Fruit fly (Drosophila melanogaster) whole organism, embryonic: ENCODE measurements around the gene CG15530.
A peak's percentile ranks its signal among the peaks of the same experiment; 100 is the strongest.

ENCODE experiments used
- Adf1 ChIP-seq: fragments of 200-800 bp; sonication (Bioruptor generic); IDR thresholded peaks from 2 replicates; pipeline ENCODE4 v1.3.6; 2022; ENCODE audit warnings: missing biosample characterization, missing genetic modification characterization
- C15 ChIP-seq: fragments of 200-800 bp; sonication (Bioruptor generic); IDR thresholded peaks from 3 replicates; pipeline ENCODE4 v1.3.6; 2022; ENCODE audit warnings: missing biosample characterization, missing genetic modification characterization
- CG10543 ChIP-seq: fragments of 200-800 bp; sonication (Bioruptor generic); optimal IDR thresholded peaks from 3 replicates; lab custom pipeline; 2017; ENCODE audit warnings: missing biosample characterization, mild to moderate bottlenecking, missing genetic modification characterization, moderate library complexity
- CG10959 ChIP-seq: fragments of 200-800 bp; sonication (Bioruptor generic); IDR thresholded peaks from 2 replicates; pipeline ENCODE4 v1.3.6; 2022; ENCODE audit warnings: missing biosample characterization, missing genetic modification characterization
- CG11504 ChIP-seq: fragments of 200-800 bp; sonication (Bioruptor generic); optimal IDR thresholded peaks from 3 replicates; lab custom pipeline; 2019; ENCODE audit warnings: missing biosample characterization, mild to moderate bottlenecking, missing genetic modification characterization, moderate library complexity
- CG11695 ChIP-seq: fragments of 200-800 bp; sonication (Bioruptor generic); IDR thresholded peaks from 3 replicates; pipeline ENCODE4 v1.3.6; 2022; ENCODE audit warnings: missing biosample characterization, missing genetic modification characterization
- CG12299 ChIP-seq: fragments of 200-800 bp; sonication (Bioruptor generic); optimal IDR thresholded peaks from 2 replicates; lab custom pipeline; 2018; ENCODE audit warnings: missing biosample characterization, mild to moderate bottlenecking, missing genetic modification characterization
- CG13123 ChIP-seq: fragments of 200-800 bp; sonication (Bioruptor generic); optimal IDR thresholded peaks from 2 replicates; lab custom pipeline; 2016; ENCODE audit warnings: missing biosample characterization, missing genetic modification characterization
- CG14860 ChIP-seq: fragments of 200-800 bp; sonication (Bioruptor generic); IDR thresholded peaks from 3 replicates; pipeline ENCODE4 v1.3.6; 2022; ENCODE audit warnings: missing biosample characterization, missing genetic modification characterization; ENCODE audit not compliant: partially characterized antibody
- CG1529 ChIP-seq: fragments of 200-800 bp; sonication (Bioruptor generic); optimal IDR thresholded peaks from 3 replicates; lab custom pipeline; 2018; ENCODE audit warnings: missing biosample characterization, missing genetic modification characterization
- CG15696 ChIP-seq: fragments of 200-800 bp; sonication (Bioruptor generic); optimal IDR thresholded peaks from 2 replicates; lab custom pipeline; 2019; ENCODE audit warnings: missing biosample characterization, mild to moderate bottlenecking, missing genetic modification characterization, moderate library complexity
- CG16813 ChIP-seq: fragments of 200-800 bp; sonication (Bioruptor generic); IDR thresholded peaks from 3 replicates; pipeline ENCODE4 v1.3.6; 2022; ENCODE audit warnings: missing biosample characterization, missing genetic modification characterization; ENCODE audit not compliant: partially characterized antibody
- CG17568 ChIP-seq: fragments of 200-800 bp; sonication (Bioruptor generic); optimal IDR thresholded peaks from 2 replicates; lab custom pipeline; 2018; ENCODE audit warnings: missing biosample characterization, mild to moderate bottlenecking, missing genetic modification characterization, moderate library complexity
- CG17612 ChIP-seq: fragments of 200-800 bp; sonication (Bioruptor generic); IDR thresholded peaks from 2 replicates; pipeline ENCODE4 v1.3.6; 2022; ENCODE audit warnings: missing biosample characterization, missing genetic modification characterization
- CG17802 ChIP-seq: fragments of 200-800 bp; sonication (Bioruptor generic); optimal IDR thresholded peaks from 2 replicates; lab custom pipeline; 2018; ENCODE audit warnings: missing biosample characterization, mild to moderate bottlenecking, missing genetic modification characterization, moderate library complexity
- CG1792 ChIP-seq: fragments of 200-800 bp; sonication (Bioruptor generic); optimal IDR thresholded peaks from 2 replicates; lab custom pipeline; 2016; ENCODE audit warnings: missing biosample characterization, missing genetic modification characterization
- CG34376 ChIP-seq: fragments of 200-800 bp; sonication (Bioruptor generic); optimal IDR thresholded peaks from 2 replicates; lab custom pipeline; 2018; ENCODE audit warnings: missing biosample characterization, mild to moderate bottlenecking, missing genetic modification characterization
- CG34422 ChIP-seq: fragments of 200-800 bp; sonication (Bioruptor generic); IDR thresholded peaks from 3 replicates; pipeline ENCODE4 v1.3.6; 2022; ENCODE audit warnings: missing biosample characterization, missing genetic modification characterization
- CG5245 ChIP-seq: fragments of 200-800 bp; sonication (Bioruptor generic); optimal IDR thresholded peaks from 3 replicates; lab custom pipeline; 2016; ENCODE audit warnings: missing biosample characterization, missing genetic modification characterization
- CG7839 ChIP-seq: fragments of 200-800 bp; sonication (Bioruptor generic); optimal IDR thresholded peaks from 3 replicates; lab custom pipeline; 2018; ENCODE audit warnings: missing biosample characterization, mild to moderate bottlenecking, missing genetic modification characterization, moderate library complexity
- CG8359 ChIP-seq: fragments of 200-800 bp; sonication (Bioruptor generic); optimal IDR thresholded peaks from 2 replicates; lab custom pipeline; 2017; ENCODE audit warnings: missing biosample characterization, mild to moderate bottlenecking, missing genetic modification characterization, borderline replicate concordance
- CG8765 ChIP-seq: fragments of 200-800 bp; sonication (Bioruptor generic); IDR thresholded peaks from 2 replicates; pipeline ENCODE4 v1.3.6; 2022; ENCODE audit warnings: missing biosample characterization, missing genetic modification characterization
- CG9727 ChIP-seq: fragments of 200-800 bp; sonication (Bioruptor generic); optimal IDR thresholded peaks from 3 replicates; lab custom pipeline; 2017; ENCODE audit warnings: missing biosample characterization, mild to moderate bottlenecking, missing genetic modification characterization
- Dad ChIP-seq: fragments of 200-800 bp; sonication (Bioruptor generic); optimal IDR thresholded peaks from 3 replicates; lab custom pipeline; 2016; ENCODE audit warnings: missing biosample characterization, missing genetic modification characterization
- Dek ChIP-seq: fragments of 200-800 bp; sonication (Bioruptor generic); optimal IDR thresholded peaks from 3 replicates; lab custom pipeline; 2019; ENCODE audit warnings: missing biosample characterization, mild to moderate bottlenecking, missing genetic modification characterization, moderate library complexity
- ERR ChIP-seq: fragments of 200-800 bp; sonication (Bioruptor generic); optimal IDR thresholded peaks from 2 replicates; lab custom pipeline; 2016; ENCODE audit warnings: missing biosample characterization, missing genetic modification characterization
- Gug ChIP-seq: fragments of 200-800 bp; sonication (Bioruptor generic); IDR thresholded peaks from 4 replicates; pipeline ENCODE4 v1.3.6; 2022; ENCODE audit warnings: missing biosample characterization, missing genetic modification characterization
- HLH4C ChIP-seq: fragments of 200-800 bp; sonication (Bioruptor generic); IDR thresholded peaks from 3 replicates; pipeline ENCODE4 v1.3.6; 2022; ENCODE audit warnings: missing biosample characterization, missing genetic modification characterization; ENCODE audit not compliant: partially characterized antibody
- HLH54F ChIP-seq: fragments of 200-800 bp; sonication (Bioruptor generic); optimal IDR thresholded peaks from 3 replicates; lab custom pipeline; 2016; ENCODE audit warnings: missing biosample characterization, missing genetic modification characterization
- HmgZ ChIP-seq: fragments of 200-800 bp; sonication (Bioruptor generic); optimal IDR thresholded peaks from 2 replicates; lab custom pipeline; 2018; ENCODE audit warnings: missing biosample characterization, mild to moderate bottlenecking, missing genetic modification characterization
- Max ChIP-seq: fragments of 200-800 bp; sonication (Bioruptor generic); optimal IDR thresholded peaks from 2 replicates; lab custom pipeline; 2016; ENCODE audit warnings: missing biosample characterization, mild to moderate bottlenecking, missing genetic modification characterization
- Neu2 ChIP-seq: fragments of 200-800 bp; sonication (Bioruptor generic); optimal IDR thresholded peaks from 3 replicates; lab custom pipeline; 2016; ENCODE audit warnings: missing biosample characterization, missing genetic modification characterization, borderline replicate concordance
- Side ChIP-seq: fragments of 200-800 bp; sonication (Bioruptor generic); optimal IDR thresholded peaks from 2 replicates; lab custom pipeline; 2016; ENCODE audit warnings: missing biosample characterization, missing genetic modification characterization
- Six4 ChIP-seq: fragments of 200-800 bp; sonication (Bioruptor generic); optimal IDR thresholded peaks from 2 replicates; lab custom pipeline; 2016; ENCODE audit warnings: missing biosample characterization, missing genetic modification characterization
- al ChIP-seq: fragments of 200-800 bp; sonication (Bioruptor generic); IDR thresholded peaks from 2 replicates; pipeline ENCODE4 v1.3.6; 2022; ENCODE audit warnings: missing biosample characterization, missing genetic modification characterization
- ash1 ChIP-seq: fragments of 200-800 bp; sonication (Bioruptor generic); optimal IDR thresholded peaks from 2 replicates; lab custom pipeline; 2018; ENCODE audit warnings: missing biosample characterization, mild to moderate bottlenecking, missing genetic modification characterization
- gsb ChIP-seq: fragments of 200-800 bp; sonication (Bioruptor generic); IDR thresholded peaks from 2 replicates; pipeline ENCODE4 v1.3.6; 2022; ENCODE audit warnings: missing biosample characterization, missing genetic modification characterization
- ham ChIP-seq: fragments of 200-800 bp; sonication (Bioruptor generic); IDR thresholded peaks from 2 replicates; pipeline ENCODE4 v1.3.6; 2022; ENCODE audit warnings: missing biosample characterization, missing genetic modification characterization
- hbn ChIP-seq: fragments of 200-800 bp; sonication (Bioruptor generic); IDR thresholded peaks from 2 replicates; pipeline ENCODE4 v1.3.6; 2022; ENCODE audit warnings: missing biosample characterization, missing genetic modification characterization; ENCODE audit not compliant: partially characterized antibody
- hkb ChIP-seq, 2 experiments: fragments of 200-800 bp in 1 of 2; fragments of >200 bp in 1 of 2; sonication (Bioruptor generic) in 1 of 2; IDR thresholded peaks in 1 of 2; optimal IDR thresholded peaks in 1 of 2; 2 replicates each; pipeline versions ENCODE4 v1.3.6 to Lab custom; 2017 to 2022; ENCODE audit warnings: missing biosample characterization in 1 of 2, missing genetic modification characterization in 1 of 2
- kni ChIP-seq: fragments of 200-800 bp; sonication (Bioruptor generic); optimal IDR thresholded peaks from 3 replicates; lab custom pipeline; 2017; ENCODE audit warnings: mild to moderate bottlenecking, missing biosample characterization, missing genetic modification reagents, missing genetic modification characterization
- luna ChIP-seq: fragments of 200-800 bp; sonication (Bioruptor generic); optimal IDR thresholded peaks from 2 replicates; lab custom pipeline; 2016; ENCODE audit warnings: missing biosample characterization, missing genetic modification characterization
- nom ChIP-seq: fragments of 200-800 bp; sonication (Bioruptor generic); optimal IDR thresholded peaks from 2 replicates; lab custom pipeline; 2017; ENCODE audit warnings: missing biosample characterization, missing genetic modification characterization, mild to moderate bottlenecking, moderate library complexity, missing genetic modification reagents
- peb ChIP-seq: fragments of 200-800 bp; sonication (Bioruptor generic); IDR thresholded peaks from 2 replicates; pipeline ENCODE4 v1.3.6; 2022; ENCODE audit warnings: missing biosample characterization, missing genetic modification characterization
- pum ChIP-seq: fragments of 200-800 bp; sonication (Bioruptor generic); optimal IDR thresholded peaks from 2 replicates; lab custom pipeline; 2016; ENCODE audit warnings: missing biosample characterization, missing genetic modification characterization
- row ChIP-seq: fragments of 200-800 bp; sonication (Bioruptor generic); IDR thresholded peaks from 3 replicates; pipeline ENCODE4 v1.3.6; 2022; ENCODE audit warnings: missing biosample characterization, missing genetic modification characterization
- sug ChIP-seq: fragments of 200-800 bp; optimal IDR thresholded peaks from 2 replicates; lab custom pipeline; 2019; ENCODE audit warnings: missing biosample characterization, mild to moderate bottlenecking, missing genetic modification characterization, moderate library complexity
- tin ChIP-seq: fragments of 200-800 bp; sonication (Bioruptor generic); optimal IDR thresholded peaks from 3 replicates; lab custom pipeline; 2016; ENCODE audit warnings: missing biosample characterization, missing genetic modification characterization
- twi ChIP-seq: fragments of 200-800 bp; optimal IDR thresholded peaks from 2 replicates; lab custom pipeline; 2019; ENCODE audit warnings: missing biosample characterization, mild to moderate bottlenecking, missing genetic modification characterization, moderate library complexity
- vnd ChIP-seq: fragments of 200-800 bp; sonication (Bioruptor generic); IDR thresholded peaks from 3 replicates; pipeline ENCODE4 v1.3.6; 2022; ENCODE audit warnings: missing biosample characterization, missing genetic modification characterization; ENCODE audit not compliant: partially characterized antibody
- zen2 ChIP-seq: fragments of 200-800 bp; sonication (Bioruptor generic); IDR thresholded peaks from 3 replicates; pipeline ENCODE4 v1.3.6; 2022; ENCODE audit warnings: missing biosample characterization, missing genetic modification characterization; ENCODE audit not compliant: partially characterized antibody

Gene CG15530

dm6 chr3R:30222236-30222635, 44.6 kb downstream of the CG15530 start (continued):
- TF ChIP-seq CG11695 (GFP tag; lab: Robert Waterston, UW): 0 out of 3 replicates have a peak, but pooled peaks have one; percentile 42
- peak; percentile 34 for TF ChIP-seq CG11504 (tag; lab: Kevin White, UChicago)
- TF ChIP-seq CG34376: no peak
- TF ChIP-seq Dad (GFP tag; lab: Kevin White, UChicago): no peak
- no peak for TF ChIP-seq vnd (GFP tag; lab: Robert Waterston, UW)
- no peak for TF ChIP-seq pum (GFP tag; lab: Kevin White, UChicago)
- TF ChIP-seq gsb (GFP tag; lab: Robert Waterston, UW): no peak
- no peak for TF ChIP-seq HLH54F (GFP tag; lab: Kevin White, UChicago)
- TF ChIP-seq CG17802 (tag; lab: Kevin White, UChicago): no peak
- no peak for TF ChIP-seq CG17612 (GFP tag; lab: Robert Waterston, UW)
- TF ChIP-seq CG13123 (GFP tag; lab: Kevin White, UChicago): no peak
- no peak for TF ChIP-seq HmgZ (tag; lab: Kevin White, UChicago)
- no peak for TF ChIP-seq nom (GFP tag; lab: Kevin White, UChicago)
- TF ChIP-seq CG7839 (tag; lab: Kevin White, UChicago): peak; percentile 41
- TF ChIP-seq Six4 (GFP tag; lab: Kevin White, UChicago): no peak
- TF ChIP-seq CG9727 (GFP tag; lab: Kevin White, UChicago): peak; percentile 20
- TF ChIP-seq Max (GFP tag; lab: Kevin White, UChicago): no peak
- no peak for TF ChIP-seq CG5245 (GFP tag; lab: Kevin White, UChicago)
- no peak for TF ChIP-seq CG8359 (GFP tag; lab: Kevin White, UChicago)
- no peak for TF ChIP-seq Dek (tag; lab: Kevin White, UChicago)
- TF ChIP-seq CG1792: no peak
- TF ChIP-seq CG8765 (GFP tag; lab: Robert Waterston, UW): no peak
- no peak for TF ChIP-seq HLH4C (GFP tag; lab: Robert Waterston, UW)
- TF ChIP-seq Neu2: no peak
- no peak for TF ChIP-seq ham (GFP tag; lab: Robert Waterston, UW)
- TF ChIP-seq row: peak; percentile 65
- no peak for TF ChIP-seq zen2 (GFP tag; lab: Robert Waterston, UW)
- no peak for TF ChIP-seq Side (GFP tag; lab: Kevin White, UChicago)
- no peak for TF ChIP-seq CG16813 (GFP tag; lab: Robert Waterston, UW)
- TF ChIP-seq kni (GFP tag; lab: Kevin White, UChicago): no peak
- TF ChIP-seq CG10543 (GFP tag; lab: Kevin White, UChicago): no peak
- TF ChIP-seq C15 (GFP tag; lab: Robert Waterston, UW): no peak
- TF ChIP-seq ash1: no peak
- no peak for TF ChIP-seq al
- no peak for TF ChIP-seq ERR (GFP tag; lab: Kevin White, UChicago)
- TF ChIP-seq CG10959 (GFP tag; lab: Robert Waterston, UW): peak; percentile 23; the same call in 1 of the 2 replicates
- no peak for TF ChIP-seq hkb (optimal IDR thresholded peaks at IDR 0.05; lab: Kevin White, UChicago)
- TF ChIP-seq hkb (GFP tag; IDR thresholded peaks at IDR 0.05; lab: Robert Waterston, UW): peak; percentile 59; the same call in 1 of the 2 replicates
- TF ChIP-seq Adf1 (GFP tag; lab: Robert Waterston, UW): no peak
- TF ChIP-seq luna (GFP tag; lab: Kevin White, UChicago): no peak
- TF ChIP-seq Gug (GFP tag; lab: Robert Waterston, UW): no peak
- TF ChIP-seq twi (tag; lab: Kevin White, UChicago): no peak
- TF ChIP-seq CG17568 (GFP tag; lab: Kevin White, UChicago): no peak
- TF ChIP-seq peb: no peak
- no peak for TF ChIP-seq CG14860 (GFP tag; lab: Robert Waterston, UW)
- no peak for TF ChIP-seq sug (tag; lab: Kevin White, UChicago)
- no peak for TF ChIP-seq tin (GFP tag; lab: Kevin White, UChicago)
- no peak for TF ChIP-seq hbn (GFP tag; lab: Robert Waterston, UW)
- no peak for TF ChIP-seq CG1529 (GFP tag; lab: Kevin White, UChicago)
- TF ChIP-seq CG34422 (GFP tag; lab: Robert Waterston, UW): no peak
- no peak for TF ChIP-seq CG12299 (tag; lab: Kevin White, UChicago)
- TF ChIP-seq CG15696 (tag; lab: Kevin White, UChicago): no peak
